Fruit fly (Drosophila melanogaster): ENCODE data around the gene CG46514.
"Not testable (repeated sequence)": the region's sequence is repeated elsewhere in the genome, so short reads cannot be mapped to it uniquely, and the experiment has no call there.

DNA sequence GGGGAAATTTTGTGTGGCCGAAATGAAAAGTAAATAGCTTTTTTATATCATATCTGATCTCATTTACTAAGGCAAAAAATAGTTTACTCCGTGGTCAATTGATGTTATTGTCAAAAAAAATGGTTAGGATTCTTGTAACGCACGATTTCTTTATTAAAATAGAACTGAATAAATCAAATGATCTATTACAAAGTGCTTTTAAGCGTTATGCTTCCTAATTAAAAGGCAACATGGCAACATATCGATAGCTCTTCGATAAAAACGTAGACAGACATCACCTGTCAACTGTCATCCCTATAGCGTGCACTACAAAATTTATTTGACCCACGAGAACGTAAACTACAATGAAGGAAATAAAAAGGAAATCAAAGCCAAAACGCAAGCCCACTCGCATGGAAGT lies 15.1 kb downstream of the CG46514 start, which contains the start of gene CG46516:
- TF ChIP-seq usp (GFP tag; optimal IDR thresholded peaks at IDR 0.05); Dll (optimal IDR thresholded peaks at IDR 0.05); pan (optimal IDR thresholded peaks at IDR 0.05): not testable (repeated sequence)

Data from whole organism.